Fruit fly (Drosophila melanogaster) whole organism: ENCODE measurements around the gene Eip78C.

Experiments
- psq ChIP-seq: fragments of >200 bp; optimal IDR thresholded peaks from 2 replicates; lab custom pipeline; 2017
- usp ChIP-seq: fragments of >200 bp; optimal IDR thresholded peaks from 2 replicates; lab custom pipeline; 2017; ENCODE audit warnings: missing biosample characterization, missing genetic modification characterization, mixed read lengths

dm6 chr3L:21285639-21286338 is 59.4 kb downstream of the Eip78C start, which contains the start of the genes CG12974 and pzg:
- no peak for TF ChIP-seq usp (GFP tag; lab: Kevin White, UChicago)
- no peak for TF ChIP-seq psq (lab: Kevin White, UChicago)
